Fruit fly (Drosophila melanogaster) whole organism, embryonic: ENCODE measurements around the gene Cht5.
A peak's percentile ranks its signal among the peaks of the same experiment; 100 is the strongest.

Experiments
- Adf1 ChIP-seq: fragments of 200-800 bp; sonication (Bioruptor generic); IDR thresholded peaks from 2 replicates; pipeline ENCODE4 v1.3.6; 2022; ENCODE audit warnings: missing biosample characterization, missing genetic modification characterization
- Atf-2 ChIP-seq: fragments of 200-800 bp; sonication (Bioruptor generic); optimal IDR thresholded peaks from 2 replicates; lab custom pipeline; 2016; ENCODE audit warnings: missing biosample characterization, missing genetic modification characterization
- C15 ChIP-seq: fragments of 200-800 bp; sonication (Bioruptor generic); IDR thresholded peaks from 3 replicates; pipeline ENCODE4 v1.3.6; 2022; ENCODE audit warnings: missing biosample characterization, missing genetic modification characterization
- CG1024 ChIP-seq: fragments of 200-800 bp; sonication (Bioruptor generic); IDR thresholded peaks from 2 replicates; pipeline ENCODE4 v1.3.6; 2022; ENCODE audit warnings: missing biosample characterization, missing genetic modification characterization
- CG10959 ChIP-seq: fragments of 200-800 bp; sonication (Bioruptor generic); IDR thresholded peaks from 2 replicates; pipeline ENCODE4 v1.3.6; 2022; ENCODE audit warnings: missing biosample characterization, missing genetic modification characterization
- CG11456 ChIP-seq: fragments of 200-800 bp; sonication (Bioruptor generic); IDR thresholded peaks from 3 replicates; pipeline ENCODE4 v1.3.6; 2022; ENCODE audit warnings: missing biosample characterization, missing genetic modification characterization
- CG13296 ChIP-seq: fragments of 200-800 bp; sonication (Bioruptor generic); optimal IDR thresholded peaks from 3 replicates; lab custom pipeline; 2018; ENCODE audit warnings: missing biosample characterization, mild to moderate bottlenecking, missing genetic modification characterization
- CG13624 ChIP-seq: fragments of 200-800 bp; sonication (Bioruptor generic); optimal IDR thresholded peaks from 2 replicates; lab custom pipeline; 2016; ENCODE audit warnings: missing biosample characterization, missing genetic modification characterization
- CG17802 ChIP-seq: fragments of 200-800 bp; sonication (Bioruptor generic); optimal IDR thresholded peaks from 2 replicates; lab custom pipeline; 2018; ENCODE audit warnings: missing biosample characterization, mild to moderate bottlenecking, missing genetic modification characterization, moderate library complexity
- CG2129 ChIP-seq: fragments of 200-800 bp; sonication (Bioruptor generic); IDR thresholded peaks from 2 replicates; pipeline ENCODE4 v1.3.6; 2022; ENCODE audit warnings: missing biosample characterization, missing genetic modification characterization; ENCODE audit not compliant: partially characterized antibody
- CG5180 ChIP-seq: fragments of 200-800 bp; sonication (Bioruptor generic); optimal IDR thresholded peaks from 3 replicates; lab custom pipeline; 2017; ENCODE audit warnings: missing biosample characterization, missing genetic modification characterization, mild to moderate bottlenecking, moderate library complexity, missing genetic modification reagents
- CG7271 ChIP-seq: fragments of 200-800 bp; sonication (Bioruptor generic); optimal IDR thresholded peaks from 2 replicates; lab custom pipeline; 2018; ENCODE audit warnings: missing biosample characterization, mild to moderate bottlenecking, missing genetic modification characterization, moderate library complexity
- CG7556 ChIP-seq: fragments of 200-800 bp; sonication (Bioruptor generic); optimal IDR thresholded peaks from 2 replicates; lab custom pipeline; 2017; ENCODE audit warnings: missing biosample characterization, mild to moderate bottlenecking, missing genetic modification characterization
- CG7839 ChIP-seq: fragments of 200-800 bp; sonication (Bioruptor generic); optimal IDR thresholded peaks from 3 replicates; lab custom pipeline; 2018; ENCODE audit warnings: missing biosample characterization, mild to moderate bottlenecking, missing genetic modification characterization, moderate library complexity
- CG7963 ChIP-seq: fragments of 200-800 bp; sonication (Bioruptor generic); IDR thresholded peaks from 3 replicates; pipeline ENCODE4 v1.3.6; 2022; ENCODE audit warnings: missing biosample characterization, missing genetic modification characterization; ENCODE audit not compliant: partially characterized antibody
- CG8281 ChIP-seq: fragments of 200-800 bp; sonication (Bioruptor generic); optimal IDR thresholded peaks from 2 replicates; lab custom pipeline; 2018; ENCODE audit warnings: missing biosample characterization, mild to moderate bottlenecking, missing genetic modification characterization, moderate library complexity
- Dek ChIP-seq: fragments of 200-800 bp; sonication (Bioruptor generic); optimal IDR thresholded peaks from 3 replicates; lab custom pipeline; 2019; ENCODE audit warnings: missing biosample characterization, mild to moderate bottlenecking, missing genetic modification characterization, moderate library complexity
- Doc2 ChIP-seq: fragments of 200-800 bp; sonication (Bioruptor generic); IDR thresholded peaks from 2 replicates; pipeline ENCODE4 v1.3.6; 2022; ENCODE audit warnings: missing biosample characterization, missing genetic modification characterization
- Ets97D ChIP-seq: fragments of 200-800 bp; sonication (Bioruptor generic); optimal IDR thresholded peaks from 3 replicates; lab custom pipeline; 2016; ENCODE audit warnings: missing biosample characterization, missing genetic modification characterization
- Hand ChIP-seq: fragments of 200-800 bp; sonication (Bioruptor generic); optimal IDR thresholded peaks from 2 replicates; lab custom pipeline; 2017; ENCODE audit warnings: mild to moderate bottlenecking, missing biosample characterization, missing genetic modification reagents, missing genetic modification characterization
- Hmx ChIP-seq: fragments of 200-800 bp; sonication (Bioruptor generic); optimal IDR thresholded peaks from 2 replicates; lab custom pipeline; 2016; ENCODE audit warnings: missing biosample characterization, missing genetic modification characterization
- Max ChIP-seq: fragments of 200-800 bp; sonication (Bioruptor generic); optimal IDR thresholded peaks from 2 replicates; lab custom pipeline; 2016; ENCODE audit warnings: missing biosample characterization, mild to moderate bottlenecking, missing genetic modification characterization
- Meics ChIP-seq: fragments of 200-800 bp; sonication (Bioruptor generic); optimal IDR thresholded peaks from 2 replicates; lab custom pipeline; 2017; ENCODE audit warnings: missing biosample characterization, mild to moderate bottlenecking, missing genetic modification characterization
- NC2α ChIP-seq: fragments of 200-800 bp; sonication (Bioruptor generic); optimal IDR thresholded peaks from 2 replicates; lab custom pipeline; 2016; ENCODE audit warnings: missing biosample characterization, missing genetic modification characterization
- Xbp1 ChIP-seq: fragments of 200-800 bp; sonication (Bioruptor generic); optimal IDR thresholded peaks from 3 replicates; lab custom pipeline; 2016; ENCODE audit warnings: missing biosample characterization, mild to moderate bottlenecking, missing genetic modification characterization
- ab ChIP-seq: fragments of 200-800 bp; sonication (Bioruptor generic); optimal IDR thresholded peaks from 2 replicates; lab custom pipeline; 2016; ENCODE audit warnings: missing biosample characterization, missing genetic modification characterization
- abd-A ChIP-seq: fragments of 200-800 bp; sonication (Bioruptor generic); optimal IDR thresholded peaks from 3 replicates; lab custom pipeline; 2019; ENCODE audit warnings: missing biosample characterization, mild to moderate bottlenecking, missing genetic modification characterization, moderate library complexity
- al ChIP-seq: fragments of 200-800 bp; sonication (Bioruptor generic); IDR thresholded peaks from 2 replicates; pipeline ENCODE4 v1.3.6; 2022; ENCODE audit warnings: missing biosample characterization, missing genetic modification characterization
- crc ChIP-seq: fragments of 200-800 bp; sonication (Bioruptor generic); optimal IDR thresholded peaks from 2 replicates; lab custom pipeline; 2016; ENCODE audit warnings: missing biosample characterization, missing genetic modification characterization
- dimm ChIP-seq: fragments of 200-800 bp; sonication (Bioruptor generic); IDR thresholded peaks from 2 replicates; pipeline ENCODE4 v1.3.6; 2022; ENCODE audit warnings: missing biosample characterization, missing genetic modification characterization
- emc ChIP-seq: fragments of 200-800 bp; sonication (Bioruptor generic); optimal IDR thresholded peaks from 2 replicates; lab custom pipeline; 2016; ENCODE audit warnings: missing biosample characterization, missing genetic modification characterization
- exex ChIP-seq: fragments of 200-800 bp; sonication (Bioruptor generic); optimal IDR thresholded peaks from 4 replicates; lab custom pipeline; 2018; ENCODE audit warnings: missing biosample characterization, mild to moderate bottlenecking, missing genetic modification characterization, moderate library complexity
- fd102C ChIP-seq: fragments of 200-800 bp; sonication (Bioruptor generic); optimal IDR thresholded peaks from 2 replicates; lab custom pipeline; 2018; ENCODE audit warnings: missing biosample characterization, mild to moderate bottlenecking, missing genetic modification characterization, moderate library complexity
- gcm2 ChIP-seq: fragments of 200-800 bp; sonication (Bioruptor generic); optimal IDR thresholded peaks from 2 replicates; lab custom pipeline; 2016; ENCODE audit warnings: missing biosample characterization, missing genetic modification characterization
- grn ChIP-seq: fragments of 200-800 bp; sonication (Bioruptor generic); optimal IDR thresholded peaks from 3 replicates; lab custom pipeline; 2017; ENCODE audit warnings: missing biosample characterization, missing genetic modification characterization
- ham ChIP-seq: fragments of 200-800 bp; sonication (Bioruptor generic); IDR thresholded peaks from 2 replicates; pipeline ENCODE4 v1.3.6; 2022; ENCODE audit warnings: missing biosample characterization, missing genetic modification characterization
- her ChIP-seq: fragments of 200-800 bp; sonication (Bioruptor generic); optimal IDR thresholded peaks from 2 replicates; lab custom pipeline; 2016; ENCODE audit warnings: missing biosample characterization, missing genetic modification characterization
- hkb ChIP-seq, 2 experiments: fragments of 200-800 bp in 1 of 2; fragments of >200 bp in 1 of 2; sonication (Bioruptor generic) in 1 of 2; IDR thresholded peaks in 1 of 2; optimal IDR thresholded peaks in 1 of 2; 2 replicates each; pipeline versions ENCODE4 v1.3.6 to Lab custom; 2017 to 2022; ENCODE audit warnings: missing biosample characterization in 1 of 2, missing genetic modification characterization in 1 of 2
- klu ChIP-seq: fragments of 200-800 bp; sonication (Bioruptor generic); IDR thresholded peaks from 2 replicates; pipeline ENCODE4 v1.3.6; 2022; ENCODE audit warnings: missing biosample characterization, missing genetic modification characterization
- org-1 ChIP-seq: fragments of 200-800 bp; sonication (Bioruptor generic); optimal IDR thresholded peaks from 2 replicates; lab custom pipeline; 2017; ENCODE audit warnings: missing biosample characterization, missing genetic modification characterization
- p53 ChIP-seq: fragments of 200-800 bp; sonication (Bioruptor generic); optimal IDR thresholded peaks from 2 replicates; lab custom pipeline; 2016; ENCODE audit warnings: missing biosample characterization, missing genetic modification characterization
- pfk ChIP-seq: fragments of 200-800 bp; sonication (Bioruptor generic); optimal IDR thresholded peaks from 2 replicates; lab custom pipeline; 2018; ENCODE audit warnings: missing biosample characterization, mild to moderate bottlenecking, missing genetic modification characterization, moderate library complexity
- pho ChIP-seq: fragments of 200-800 bp; sonication (Bioruptor generic); optimal IDR thresholded peaks from 2 replicates; lab custom pipeline; 2016; ENCODE audit warnings: missing biosample characterization, missing genetic modification characterization
- pnt ChIP-seq: fragments of 200-800 bp; sonication (Bioruptor generic); optimal IDR thresholded peaks from 3 replicates; lab custom pipeline; 2016; ENCODE audit warnings: missing biosample characterization, missing genetic modification characterization
- repo ChIP-seq: fragments of 200-800 bp; sonication (Bioruptor generic); optimal IDR thresholded peaks from 2 replicates; lab custom pipeline; 2016; ENCODE audit warnings: missing biosample characterization, missing genetic modification characterization
- row ChIP-seq: fragments of 200-800 bp; sonication (Bioruptor generic); IDR thresholded peaks from 3 replicates; pipeline ENCODE4 v1.3.6; 2022; ENCODE audit warnings: missing biosample characterization, missing genetic modification characterization
- sima ChIP-seq: fragments of 200-800 bp; sonication (Bioruptor generic); optimal IDR thresholded peaks from 2 replicates; lab custom pipeline; 2016; ENCODE audit warnings: missing biosample characterization, missing genetic modification characterization
- stc ChIP-seq: fragments of 200-800 bp; sonication (Bioruptor generic); IDR thresholded peaks from 2 replicates; pipeline ENCODE4 v1.3.6; 2022; ENCODE audit warnings: missing biosample characterization, missing genetic modification characterization
- toy ChIP-seq: fragments of 200-800 bp; sonication (Bioruptor generic); IDR thresholded peaks from 2 replicates; pipeline ENCODE4 v1.3.6; 2022; ENCODE audit warnings: missing biosample characterization, missing genetic modification characterization
- zf30C ChIP-seq: fragments of 200-800 bp; sonication (Bioruptor generic); optimal IDR thresholded peaks from 3 replicates; lab custom pipeline; 2018; ENCODE audit warnings: missing biosample characterization, mild to moderate bottlenecking, missing genetic modification characterization

Cht5 gene

dm6 chr3R:13793979-13794665 lies 26.8 kb downstream of the Cht5 start (continued):
- TF ChIP-seq grn (GFP tag; lab: Kevin White, UChicago), result no peak
- no peak for TF ChIP-seq ab (GFP tag; lab: Kevin White, UChicago)
- TF ChIP-seq CG11456 (GFP tag; lab: Robert Waterston, UW), result 0 out of 3 replicates have a peak, but pooled peaks have one; percentile 62
- peak; percentile 51; the same call in 1 of the 2 replicates for TF ChIP-seq CG10959
- TF ChIP-seq CG7271 (tag; lab: Kevin White, UChicago), result no peak
- no peak for TF ChIP-seq Atf-2 (GFP tag; lab: Kevin White, UChicago)
- TF ChIP-seq CG8281 (tag; lab: Kevin White, UChicago), result peak; percentile 14
- TF ChIP-seq p53 (GFP tag; lab: Kevin White, UChicago), result no peak
- TF ChIP-seq CG7963 (GFP tag; lab: Robert Waterston, UW), result no peak
- TF ChIP-seq Adf1 (GFP tag; lab: Robert Waterston, UW), result no peak
- TF ChIP-seq hkb (optimal IDR thresholded peaks at IDR 0.05; lab: Kevin White, UChicago), result no peak
- TF ChIP-seq hkb (GFP tag; IDR thresholded peaks at IDR 0.05; lab: Robert Waterston, UW), result peak; percentile 80
- no peak for TF ChIP-seq Doc2 (GFP tag; lab: Robert Waterston, UW)
- TF ChIP-seq Xbp1 (GFP tag; lab: Kevin White, UChicago), result peak; percentile 73
- peak; percentile 92 for TF ChIP-seq CG5180 (GFP tag; lab: Kevin White, UChicago)
- no peak for TF ChIP-seq abd-A (tag; lab: Kevin White, UChicago)
- TF ChIP-seq Hmx (GFP tag; lab: Kevin White, UChicago), result no peak
- no peak for TF ChIP-seq C15 (GFP tag; lab: Robert Waterston, UW)
- no peak for TF ChIP-seq toy (GFP tag; lab: Robert Waterston, UW)
- TF ChIP-seq sima, result no peak
- peak; percentile 71 for TF ChIP-seq CG7839 (tag; lab: Kevin White, UChicago)
- TF ChIP-seq org-1 (GFP tag; lab: Kevin White, UChicago), result peak; percentile 32
- peak; percentile 20 for TF ChIP-seq CG13296
- peak; percentile 57 for TF ChIP-seq Max
- peak; percentile 74 for TF ChIP-seq stc
- TF ChIP-seq repo (GFP tag; lab: Kevin White, UChicago), result no peak
- no peak for TF ChIP-seq emc
- TF ChIP-seq Dek, result peak; percentile 43
- TF ChIP-seq crc, result no peak
- TF ChIP-seq Hand (GFP tag; lab: Kevin White, UChicago), result no peak
- no peak for TF ChIP-seq dimm (GFP tag; lab: Robert Waterston, UW)
- no peak for TF ChIP-seq gcm2 (GFP tag; lab: Kevin White, UChicago)
- no peak for TF ChIP-seq exex (tag; lab: Kevin White, UChicago)
- peak; percentile 67 for TF ChIP-seq row (GFP tag; lab: Robert Waterston, UW)
- peak; percentile 71 for TF ChIP-seq CG7556 (GFP tag; lab: Kevin White, UChicago)
- TF ChIP-seq al (GFP tag; lab: Robert Waterston, UW), result no peak
- no peak for TF ChIP-seq pho (GFP tag; lab: Kevin White, UChicago)
- TF ChIP-seq NC2α (GFP tag; lab: Kevin White, UChicago), result no peak
- TF ChIP-seq zf30C, result no peak
- TF ChIP-seq ham (GFP tag; lab: Robert Waterston, UW), result no peak
- TF ChIP-seq CG13624, result no peak
- TF ChIP-seq fd102C, result no peak
- TF ChIP-seq pnt (GFP tag; lab: Kevin White, UChicago), result peak; percentile 14
- TF ChIP-seq Ets97D (GFP tag; lab: Kevin White, UChicago), result no peak
- no peak for TF ChIP-seq klu (GFP tag; lab: Robert Waterston, UW)
- peak; percentile 58 for TF ChIP-seq CG1024 (GFP tag; lab: Robert Waterston, UW)
- TF ChIP-seq pfk (GFP tag; lab: Kevin White, UChicago), result no peak
- TF ChIP-seq CG2129, result no peak
- peak; percentile 25 for TF ChIP-seq Meics (GFP tag; lab: Kevin White, UChicago)
- peak; percentile 38 for TF ChIP-seq CG17802 (tag; lab: Kevin White, UChicago)
- no peak for TF ChIP-seq her
